Fruit fly (Drosophila melanogaster): ENCODE measurements around the gene CG13795.

CG13795 gene

dm6 chr2L:7726268-7726997 lies at the start of gene CG13795:
Gene CG13795, minus strand, starts transcription at chr2L:7726298.
- TF ChIP-seq Dll (optimal IDR thresholded peaks at IDR 0.05): no peak

dm6 chr2L:7775260-7775659 lies 49.2 kb upstream of the CG13795 start:
- no peak for TF ChIP-seq Dll (optimal IDR thresholded peaks at IDR 0.05)
- TF ChIP-seq pan (optimal IDR thresholded peaks at IDR 0.05): no peak

- TF ChIP-seq usp (GFP tag; optimal IDR thresholded peaks at IDR 0.05): no peak
- TF ChIP-seq EcR (GFP tag; optimal IDR thresholded peaks at IDR 0.05): no peak
- TF ChIP-seq Dll (optimal IDR thresholded peaks at IDR 0.05): no peak
- TF ChIP-seq CG8478 (optimal IDR thresholded peaks at IDR 0.05): no peak
- no peak for TF ChIP-seq pan (optimal IDR thresholded peaks at IDR 0.05)
- no peak for TF ChIP-seq psq (optimal IDR thresholded peaks at IDR 0.05)
Observed at dm6 chr2L:7771891-7772290, 45.8 kb upstream of the CG13795 start.

DNA sequence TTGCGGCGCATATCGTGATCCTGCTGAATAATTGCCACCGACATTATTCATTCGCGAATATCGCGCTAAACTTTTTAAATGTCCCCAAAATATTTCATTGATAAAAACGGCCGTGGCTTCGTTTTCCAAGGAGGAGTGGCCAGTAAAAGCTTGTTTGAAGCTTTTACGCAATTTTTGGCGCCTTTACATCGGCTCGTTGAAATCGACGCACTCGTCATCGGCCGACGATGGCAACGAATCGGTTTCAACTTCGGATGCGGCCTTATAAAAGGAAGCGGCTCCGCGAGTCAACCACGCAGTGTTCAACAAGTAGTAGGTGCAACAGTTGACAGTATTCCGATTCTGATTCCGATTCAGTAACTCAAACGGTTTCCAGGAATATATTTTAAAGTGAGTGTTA lies 41.2 kb upstream of the CG13795 start, which contains the start of gene CG7191:
TSS of gene CG7191 (plus strand) at position 301 of the 400 bp plus-strand sequence.
- TF ChIP-seq EcR (GFP tag; optimal IDR thresholded peaks at IDR 0.05) (no peak), Dll (optimal IDR thresholded peaks at IDR 0.05) (no peak), CG8478 (optimal IDR thresholded peaks at IDR 0.05) (no peak), usp (GFP tag; optimal IDR thresholded peaks at IDR 0.05) (no peak), psq (optimal IDR thresholded peaks at IDR 0.05) (no peak), pan (optimal IDR thresholded peaks at IDR 0.05) (no peak)

DNA sequence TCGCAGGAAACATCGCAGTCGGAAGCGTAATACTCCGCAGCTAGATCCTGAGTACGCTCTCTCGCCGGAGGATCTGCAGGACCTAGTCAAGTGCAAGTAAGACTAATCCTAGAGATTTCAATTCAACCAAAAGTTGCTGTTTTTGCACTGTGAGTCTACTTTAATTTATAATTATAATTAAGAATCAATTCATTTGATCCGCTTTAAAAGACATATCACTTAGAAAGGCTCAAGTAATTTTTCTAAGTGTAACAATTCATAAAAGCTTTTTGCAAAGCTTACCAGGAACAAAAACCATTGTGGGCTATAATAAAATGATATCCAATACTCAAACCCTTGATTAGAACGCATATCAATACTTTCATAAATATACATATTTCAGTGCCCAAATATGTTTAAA lies 30.7 kb upstream of the CG13795 start:
- TF ChIP-seq EcR (GFP tag; optimal IDR thresholded peaks at IDR 0.05) (no peak), psq (optimal IDR thresholded peaks at IDR 0.05) (no peak), Dll (optimal IDR thresholded peaks at IDR 0.05) (no peak), pan (optimal IDR thresholded peaks at IDR 0.05) (no peak), CG8478 (optimal IDR thresholded peaks at IDR 0.05) (no peak), usp (GFP tag; optimal IDR thresholded peaks at IDR 0.05) (no peak)

DNA sequence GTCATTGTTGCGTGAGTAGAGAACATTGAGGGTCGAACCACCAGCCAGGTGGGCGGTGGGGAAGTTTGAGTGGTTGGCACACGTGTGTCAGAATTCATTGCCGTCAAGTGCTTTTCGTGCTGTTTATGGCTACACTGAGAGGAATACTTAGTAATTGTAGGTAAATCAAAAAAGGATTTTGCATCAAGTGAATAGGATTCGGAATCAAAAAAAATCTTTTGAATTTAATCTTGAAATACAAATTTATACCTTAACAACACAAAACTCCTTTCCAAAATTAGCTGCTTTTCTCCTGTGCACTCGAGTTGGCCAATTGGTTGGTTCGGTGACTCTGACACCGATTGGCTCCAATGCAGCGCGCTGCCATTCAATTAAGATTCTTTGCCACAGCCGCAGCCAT lies 28.4 kb upstream of the CG13795 start:
- TF ChIP-seq EcR (GFP tag; optimal IDR thresholded peaks at IDR 0.05): no peak
- no peak for TF ChIP-seq CG8478 (optimal IDR thresholded peaks at IDR 0.05)
- TF ChIP-seq Dll (optimal IDR thresholded peaks at IDR 0.05): no peak
- TF ChIP-seq pan (optimal IDR thresholded peaks at IDR 0.05): no peak
- no peak for TF ChIP-seq psq (optimal IDR thresholded peaks at IDR 0.05)
- TF ChIP-seq usp (GFP tag; optimal IDR thresholded peaks at IDR 0.05): no peak

- TF ChIP-seq psq (optimal IDR thresholded peaks at IDR 0.05): no peak
- TF ChIP-seq usp (GFP tag; optimal IDR thresholded peaks at IDR 0.05): no peak
- no peak for TF ChIP-seq CG8478 (optimal IDR thresholded peaks at IDR 0.05)
- no peak for TF ChIP-seq EcR (GFP tag; optimal IDR thresholded peaks at IDR 0.05)
- no peak for TF ChIP-seq Dll (optimal IDR thresholded peaks at IDR 0.05)
- TF ChIP-seq pan (optimal IDR thresholded peaks at IDR 0.05): no peak
Observed at dm6 chr2L:7753874-7754273, 27.8 kb upstream of the CG13795 start, which contains the start of gene CG46025. Gene CG46025, plus strand, starts transcription at chr2L:7754174.

DNA sequence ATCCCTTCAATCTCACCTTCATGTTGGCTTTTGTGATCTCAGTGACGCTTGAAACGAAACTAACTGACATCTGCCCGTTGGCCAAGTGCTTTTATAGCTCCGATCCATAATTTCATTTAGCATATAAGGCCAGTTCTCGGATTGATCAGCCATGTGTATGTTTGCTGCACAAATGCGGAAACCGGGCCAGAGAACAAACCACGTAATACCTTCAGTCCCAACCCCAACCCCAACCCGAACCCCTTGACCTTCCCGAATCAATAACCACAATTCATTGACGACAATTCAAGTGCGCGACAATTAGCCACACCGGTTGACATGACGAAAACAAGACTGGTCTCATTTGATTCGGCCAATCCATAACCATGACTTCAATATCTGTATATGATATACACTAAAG lies 27.0 kb upstream of the CG13795 start, which contains the start of gene CG7203:
TSS of gene CG7203 (minus strand) at position 101 of the 400 bp plus-strand sequence.
- TF ChIP-seq usp (GFP tag; optimal IDR thresholded peaks at IDR 0.05): no peak
- no peak for TF ChIP-seq Dll (optimal IDR thresholded peaks at IDR 0.05)
- TF ChIP-seq EcR (GFP tag; optimal IDR thresholded peaks at IDR 0.05): no peak
- TF ChIP-seq pan (optimal IDR thresholded peaks at IDR 0.05): no peak
- TF ChIP-seq CG8478 (optimal IDR thresholded peaks at IDR 0.05): no peak
- no peak for TF ChIP-seq psq (optimal IDR thresholded peaks at IDR 0.05)

DNA sequence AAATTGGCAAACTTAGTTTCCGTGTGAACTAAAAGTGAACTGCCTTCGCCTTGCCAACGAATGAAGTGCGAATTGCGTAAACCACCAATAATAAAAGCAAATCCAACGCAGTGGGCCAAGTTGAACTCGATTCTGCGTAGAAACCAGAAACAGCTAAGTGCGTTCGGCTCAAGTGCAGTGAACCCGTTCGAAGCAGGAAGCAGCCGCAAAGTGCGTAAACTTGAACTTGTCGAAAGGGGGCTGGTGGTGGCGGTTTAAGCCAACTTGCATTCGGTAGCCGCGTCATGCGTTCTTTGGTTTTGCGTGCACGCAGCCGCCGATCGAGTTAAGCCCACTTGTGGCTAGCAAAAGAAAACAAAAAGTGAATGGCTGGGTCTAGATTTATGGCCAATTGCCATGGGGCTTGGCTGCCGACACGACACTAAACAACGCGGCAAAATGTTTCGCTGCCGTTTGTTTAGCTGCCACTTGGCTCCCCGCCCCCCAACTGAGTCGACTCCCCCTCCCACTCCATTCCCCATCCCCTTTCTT lies 24.6 kb upstream of the CG13795 start:
- TF ChIP-seq EcR (GFP tag; optimal IDR thresholded peaks at IDR 0.05) (peak in 1 of 2 experiments; percentile 72), pan (optimal IDR thresholded peaks at IDR 0.05) (no peak)

DNA sequence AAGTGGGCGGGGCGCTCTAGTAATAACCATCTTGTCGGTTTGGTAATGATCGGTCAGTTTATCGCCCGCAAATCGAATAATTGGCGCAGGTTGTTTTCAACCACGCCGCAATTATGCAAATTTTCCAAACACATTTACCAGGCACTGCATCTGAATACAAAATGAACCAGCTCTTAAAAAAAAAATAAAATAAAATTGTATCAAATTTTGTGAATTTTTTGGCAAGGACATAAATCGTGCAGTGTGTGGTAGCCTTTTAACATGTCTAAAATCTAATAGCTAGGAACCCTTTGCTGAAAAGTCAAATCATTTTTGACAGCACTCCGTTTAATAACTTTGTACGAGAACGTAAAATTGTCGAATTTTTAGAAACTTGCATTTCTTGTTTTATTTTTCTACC lies 20.9 kb upstream of the CG13795 start, which contains the start of gene ATPsynGL:
TSS of gene ATPsynGL (plus strand) at position 301 of the 400 bp plus-strand sequence.
- no peak for TF ChIP-seq pan (optimal IDR thresholded peaks at IDR 0.05)
- TF ChIP-seq usp (GFP tag; optimal IDR thresholded peaks at IDR 0.05): no peak
- no peak for TF ChIP-seq Dll (optimal IDR thresholded peaks at IDR 0.05)
- no peak for TF ChIP-seq EcR (GFP tag; optimal IDR thresholded peaks at IDR 0.05)
- TF ChIP-seq CG8478 (optimal IDR thresholded peaks at IDR 0.05): no peak
- TF ChIP-seq psq (optimal IDR thresholded peaks at IDR 0.05): no peak

DNA sequence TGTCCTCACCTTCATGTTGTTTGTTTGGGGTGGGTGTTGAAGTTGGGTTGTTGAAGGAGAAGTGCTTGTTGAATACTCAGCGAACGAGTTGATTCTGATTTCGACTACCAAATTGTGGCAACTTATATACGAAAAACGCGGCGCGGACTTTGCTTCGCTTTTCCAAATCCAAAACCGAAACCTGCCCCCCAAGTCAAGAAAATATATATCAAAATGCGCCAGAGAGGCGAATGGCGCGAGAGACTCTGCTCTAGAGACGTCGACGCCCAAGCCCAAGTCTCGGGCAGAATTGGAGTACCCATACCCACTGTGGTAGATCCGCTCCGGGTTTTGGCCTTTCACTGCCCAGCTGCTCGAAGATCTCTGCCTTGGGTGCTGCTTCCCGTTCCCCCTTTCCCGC lies 18.6 kb upstream of the CG13795 start, which contains the start of gene CG7214:
TSS of gene CG7214 (minus strand) at position 101 of the 400 bp plus-strand sequence.
- TF ChIP-seq usp (GFP tag; optimal IDR thresholded peaks at IDR 0.05) (no peak), Dll (optimal IDR thresholded peaks at IDR 0.05) (no peak), pan (optimal IDR thresholded peaks at IDR 0.05) (no peak), psq (optimal IDR thresholded peaks at IDR 0.05) (no peak), CG8478 (optimal IDR thresholded peaks at IDR 0.05) (no peak), EcR (GFP tag; optimal IDR thresholded peaks at IDR 0.05) (no peak)

- no peak for TF ChIP-seq EcR (GFP tag; optimal IDR thresholded peaks at IDR 0.05)
- no peak for TF ChIP-seq Dll (optimal IDR thresholded peaks at IDR 0.05)
- no peak for TF ChIP-seq psq (optimal IDR thresholded peaks at IDR 0.05)
- TF ChIP-seq CG8478 (optimal IDR thresholded peaks at IDR 0.05): no peak
- TF ChIP-seq usp (GFP tag; optimal IDR thresholded peaks at IDR 0.05): no peak
- TF ChIP-seq pan (optimal IDR thresholded peaks at IDR 0.05): no peak
Observed at dm6 chr2L:7744208-7744607, 18.1 kb upstream of the CG13795 start.

DNA sequence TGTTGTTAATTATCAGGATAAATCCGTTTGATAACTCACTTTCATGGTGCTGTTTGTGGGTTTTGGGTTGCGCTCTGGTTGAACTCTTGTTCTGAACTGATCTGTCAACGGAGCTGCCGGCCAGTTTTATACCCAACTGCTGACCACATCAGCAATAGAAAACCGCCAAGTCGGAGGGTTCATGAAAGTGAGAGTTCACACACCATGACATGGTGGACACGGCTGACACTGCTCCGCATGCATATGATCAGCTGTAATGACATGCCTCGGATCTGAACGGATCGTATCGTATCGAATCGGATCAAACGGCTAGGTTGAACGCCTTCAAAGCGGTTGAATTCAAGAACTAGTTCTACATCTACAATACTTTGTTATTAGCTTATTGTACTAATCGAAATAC lies 15.3 kb upstream of the CG13795 start, which contains the start of gene Acp1:
TSS of gene Acp1 (minus strand) at position 101 of the 400 bp plus-strand sequence.
- TF ChIP-seq pan (optimal IDR thresholded peaks at IDR 0.05) (no peak), CG8478 (optimal IDR thresholded peaks at IDR 0.05) (no peak), EcR (GFP tag; optimal IDR thresholded peaks at IDR 0.05) (no peak), usp (GFP tag; optimal IDR thresholded peaks at IDR 0.05) (no peak), Dll (optimal IDR thresholded peaks at IDR 0.05) (no peak), psq (optimal IDR thresholded peaks at IDR 0.05) (no peak)
